Worm (Caenorhabditis elegans) whole organism, L4/young adult: Measurements from ENCODE around the gene del-9.

Experiments
- dao-5 ChIP-seq: sonication (generic microtip); optimal IDR thresholded peaks from 2 replicates; lab custom pipeline; 2016; ENCODE audit warnings: missing genotype, missing genetic modification characterization, moderate library complexity, missing compliant biosample characterization
- him-1 ChIP-seq: sonication (generic microtip); optimal IDR thresholded peaks from 2 replicates; lab custom pipeline; 2016; ENCODE audit warnings: missing genotype, missing genetic modification reagents, missing genetic modification characterization, missing compliant biosample characterization

DNA sequence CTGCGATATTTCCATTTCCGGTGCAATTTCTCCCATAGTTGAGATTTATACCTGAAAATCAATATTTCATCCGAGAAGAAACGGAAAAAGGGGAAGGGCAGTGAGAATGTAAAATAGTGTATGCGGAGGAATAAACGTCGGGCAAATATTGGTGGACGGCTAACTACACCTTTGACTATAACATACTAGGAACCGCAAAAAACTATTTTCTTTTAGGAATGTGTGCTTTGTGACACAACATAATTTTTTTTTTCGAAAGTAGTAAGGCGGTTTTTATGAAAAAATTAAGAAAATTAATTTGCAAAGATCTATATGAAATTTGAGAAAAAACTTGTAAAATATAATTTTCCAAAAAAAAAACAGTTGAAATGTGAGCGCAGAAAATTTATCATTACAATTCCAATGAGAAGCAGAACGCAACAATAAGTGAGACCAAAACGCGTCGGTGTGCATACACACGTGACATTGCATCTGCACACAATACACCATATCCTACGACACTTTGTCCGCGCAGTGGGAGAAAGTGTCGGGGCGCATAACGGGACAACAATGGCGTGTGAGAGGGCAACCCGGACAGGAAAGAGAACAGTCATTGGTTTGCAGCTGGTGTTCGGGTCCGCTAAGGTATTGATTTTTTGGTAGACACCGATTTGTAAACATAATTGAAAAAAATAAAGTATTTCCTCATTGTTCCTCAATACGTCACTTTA is 33.1 kb upstream of the del-9 start, which contains the start of the genes sax-1 and R11G1.2:
- no peak for TF ChIP-seq dao-5 (tag; lab: Kevin White, UChicago)
- no peak for TF ChIP-seq him-1 (tag; lab: Kevin White, UChicago)
